Fruit fly (Drosophila melanogaster): Measurements from ENCODE around the gene mtd.

The mtd gene

DNA sequence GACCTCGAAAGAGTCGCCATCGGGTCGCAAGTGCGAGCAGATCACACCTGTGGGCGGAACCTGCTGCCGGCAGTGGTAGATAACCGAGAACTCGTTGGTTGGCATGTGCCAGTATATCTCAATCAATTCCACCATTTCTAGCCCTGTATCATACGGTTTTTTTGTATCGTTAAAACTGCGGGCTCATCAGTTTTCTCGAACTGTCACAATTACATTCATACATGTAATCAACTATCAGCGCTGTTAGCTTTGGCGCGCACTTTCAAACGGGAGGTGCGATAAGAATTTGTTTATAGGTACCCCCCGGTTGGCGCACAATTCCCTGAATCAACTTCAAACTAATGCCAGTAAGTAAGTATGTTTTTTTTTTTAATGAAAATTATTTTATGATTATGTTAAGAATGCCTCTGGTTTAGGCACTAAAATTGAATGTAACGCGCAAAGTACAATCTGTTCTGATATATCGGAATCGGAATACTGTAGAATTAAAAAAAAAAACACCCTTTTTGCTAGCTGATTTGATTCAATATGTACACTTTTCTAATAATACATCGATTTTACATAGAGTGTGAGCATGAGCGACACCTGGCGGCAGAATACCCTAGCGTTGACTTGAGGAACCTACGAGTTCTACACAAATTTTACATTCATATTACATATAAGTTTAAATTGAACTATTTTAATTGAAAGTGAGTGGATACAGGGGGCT is 51.5 kb downstream of the mtd start (continued):
- TF ChIP-seq Atf6 (GFP tag; IDR thresholded peaks at IDR 0.05) (no peak), CG11723 (GFP tag; optimal IDR thresholded peaks at IDR 0.05) (no peak), Sry-β (GFP tag; optimal IDR thresholded peaks at IDR 0.05) (no peak), CG2678 (tag; optimal IDR thresholded peaks at IDR 0.05) (peak; percentile 48), Eip74EF (GFP tag; optimal IDR thresholded peaks at IDR 0.05) (peak in 1 of 2 experiments; percentile 8), salm (tag; optimal IDR thresholded peaks at IDR 0.05) (no peak), Nf-YB (GFP tag; optimal IDR thresholded peaks at IDR 0.05) (no peak), chif (GFP tag; optimal IDR thresholded peaks at IDR 0.05) (peak in 1 of 2 experiments; percentile 76), CG14965 (GFP tag; optimal IDR thresholded peaks at IDR 0.05; ENCODE audit: borderline replicate concordance) (peak; percentile 83), Sox100B (GFP tag; optimal IDR thresholded peaks at IDR 0.05) (no peak), ftz-f1 (GFP tag; optimal IDR thresholded peaks at IDR 0.05) (no peak), gsb (GFP tag; IDR thresholded peaks at IDR 0.05) (0 out of 2 replicates have a peak, but pooled peaks have one; percentile 36), CG6175 (GFP tag; IDR thresholded peaks at IDR 0.05) (no peak), CG8924 (tag; optimal IDR thresholded peaks at IDR 0.05) (no peak), CG31388 (GFP tag; optimal IDR thresholded peaks at IDR 0.05) (peak; percentile 37), CG7928 (GFP tag; optimal IDR thresholded peaks at IDR 0.05) (no peak), CG6254 (GFP tag; optimal IDR thresholded peaks at IDR 0.05) (no peak), chn (GFP tag; optimal IDR thresholded peaks at IDR 0.05) (peak; percentile 44), ro (GFP tag; IDR thresholded peaks at IDR 0.05) (no peak), CG17186 (GFP tag; optimal IDR thresholded peaks at IDR 0.05) (peak; percentile 48), schlank (tag; optimal IDR thresholded peaks at IDR 0.05) (no peak), CG2712 (tag; optimal IDR thresholded peaks at IDR 0.05) (peak; percentile 48), CG8478 (optimal IDR thresholded peaks at IDR 0.05) (no peak), CG6813 (GFP tag; optimal IDR thresholded peaks at IDR 0.05) (no peak), CG3065 (GFP tag; optimal IDR thresholded peaks at IDR 0.05) (peak; percentile 60), CG11456 (GFP tag; IDR thresholded peaks at IDR 0.05) (peak; percentile 90), CG15696 (tag; optimal IDR thresholded peaks at IDR 0.05) (peak; percentile 67), tio (GFP tag; optimal IDR thresholded peaks at IDR 0.05) (peak; percentile 4), esg (GFP tag; conservative IDR thresholded peaks at IDR 0.05) (no peak), wek (GFP tag; optimal IDR thresholded peaks at IDR 0.05) (no peak), nau (GFP tag; optimal IDR thresholded peaks at IDR 0.05) (no peak), CG7963 (GFP tag; IDR thresholded peaks at IDR 0.05; ENCODE audit: partially characterized antibody) (peak; percentile 43; the same call in 1 of the 3 replicates), tin (GFP tag; optimal IDR thresholded peaks at IDR 0.05) (peak; percentile 61), Lim3 (GFP tag; IDR thresholded peaks at IDR 0.05) (no peak), CG12769 (tag; optimal IDR thresholded peaks at IDR 0.05) (peak; percentile 18), CHES-1-like (GFP tag; optimal IDR thresholded peaks at IDR 0.05) (peak; percentile 48), dpn (GFP tag; optimal IDR thresholded peaks at IDR 0.05) (peak; percentile 66 to 70), row (GFP tag; IDR thresholded peaks at IDR 0.05) (peak; percentile 57), CG13624 (GFP tag; optimal IDR thresholded peaks at IDR 0.05) (peak; percentile 56), CG31224 (GFP tag; IDR thresholded peaks at IDR 0.05) (no peak), Side (GFP tag; optimal IDR thresholded peaks at IDR 0.05) (peak; percentile 58), Fer1 (GFP tag; optimal IDR thresholded peaks at IDR 0.05) (peak; percentile 36), usp (GFP tag; optimal IDR thresholded peaks at IDR 0.05) (no peak), CG2875 (GFP tag; optimal IDR thresholded peaks at IDR 0.05) (no peak), hb (GFP tag; IDR thresholded peaks at IDR 0.05; ENCODE audit: partially characterized antibody) (peak; percentile 11; the same call in 1 of the 3 replicates), lab (GFP tag; optimal IDR thresholded peaks at IDR 0.05) (peak; percentile 52), Mrtf (GFP tag; IDR thresholded peaks at IDR 0.05) (peak; percentile 68), Rfx (GFP tag; IDR thresholded peaks at IDR 0.05) (peak; percentile 83), dmrt99B (tag; optimal IDR thresholded peaks at IDR 0.05) (peak; percentile 29)

Measured in whole organism, embryonic.